Worm (Caenorhabditis elegans): ENCODE results near the gene F13B12.7.

F13B12.7 gene

DNA sequence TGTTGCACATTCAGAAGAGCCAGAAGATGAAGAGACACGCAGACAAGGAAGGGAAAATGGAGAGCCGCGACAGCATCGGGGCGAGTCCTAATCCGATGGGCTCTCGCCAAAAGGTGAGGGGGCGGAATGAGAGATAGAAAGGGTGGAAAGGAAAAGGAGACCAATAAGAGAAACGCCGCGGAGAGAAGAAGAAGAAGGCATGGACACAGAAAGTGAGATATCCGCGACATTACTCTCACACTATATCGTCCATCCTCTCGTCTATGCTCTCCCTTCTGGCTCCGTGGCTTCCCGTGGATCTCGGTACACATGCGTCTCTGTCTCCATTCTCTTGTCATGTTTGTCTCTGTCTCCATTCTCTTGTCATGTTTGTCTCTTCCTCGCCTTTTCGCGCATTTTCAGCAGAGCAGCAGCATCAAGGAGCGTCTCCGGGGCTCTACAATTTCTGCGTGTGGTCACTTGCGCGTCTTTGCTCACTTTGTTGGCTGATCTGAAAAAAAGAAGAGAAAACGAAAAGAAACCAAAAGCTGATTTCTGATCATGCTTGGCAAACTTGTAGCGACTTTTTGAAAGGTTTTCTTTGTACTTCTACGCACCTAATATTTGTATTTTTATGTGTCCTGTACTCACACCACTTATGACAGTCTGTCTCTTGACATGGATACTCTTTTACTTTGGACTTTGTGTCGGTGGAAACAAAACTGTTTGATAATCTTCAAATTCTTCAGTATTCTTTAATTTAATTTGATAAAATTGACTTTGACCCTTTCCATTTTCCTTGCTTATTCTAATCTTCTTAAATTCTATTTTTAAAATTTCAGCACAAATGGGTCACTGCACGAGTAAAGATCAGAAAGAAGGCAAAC is 40.2 kb upstream of the F13B12.7 start, which contains the start of gene gpa-7:
TSS of gene gpa-7 (plus strand) at position 816 of the 866 bp plus-strand sequence.
- TF ChIP-seq hlh-30 (tag; optimal IDR thresholded peaks at IDR 0.05; ENCODE audit: insufficient read depth), result peak; percentile 48
- no peak for TF ChIP-seq egl-27 (tag; optimal IDR thresholded peaks at IDR 0.05)
- peak; percentile 24; the same call in 1 of the 2 replicates for TF ChIP-seq dmd-6 (GFP tag; IDR thresholded peaks at IDR 0.05)
- TF ChIP-seq lin-38 (GFP tag; IDR thresholded peaks at IDR 0.05), result no peak
- no peak for TF ChIP-seq daf-16 (GFP tag; optimal IDR thresholded peaks at IDR 0.05)
- no peak for TF ChIP-seq daf-16 (tag; optimal IDR thresholded peaks at IDR 0.05)
- TF ChIP-seq saeg-2 (GFP tag; IDR thresholded peaks at IDR 0.05), result no peak
- peak; percentile 65 for TF ChIP-seq gei-8 (GFP tag; optimal IDR thresholded peaks at IDR 0.05)
- peak; percentile 59 for TF ChIP-seq mep-1 (tag; optimal IDR thresholded peaks at IDR 0.05)
- peak in 1 of 2 experiments; percentile 99 for TF ChIP-seq unc-62 (GFP tag; optimal IDR thresholded peaks at IDR 0.05 in 1 of 2)
- no peak for TF ChIP-seq unc-62 (tag; optimal IDR thresholded peaks at IDR 0.05)
- TF ChIP-seq lin-1 (GFP tag; IDR thresholded peaks at IDR 0.05), result no peak
- TF ChIP-seq madf-9 (GFP tag; conservative IDR thresholded peaks at IDR 0.05), result no peak
- TF ChIP-seq ceh-32 (tag; optimal IDR thresholded peaks at IDR 0.05; ENCODE audit: poor library complexity), result peak; percentile 45
- peak; percentile 57; the same call in 1 of the 2 replicates for TF ChIP-seq lim-7 (GFP tag; IDR thresholded peaks at IDR 0.05)
- TF ChIP-seq dpl-1 (GFP tag; optimal IDR thresholded peaks at IDR 0.05), result no peak
- peak; percentile 81 for TF ChIP-seq fkh-10 (GFP tag; optimal IDR thresholded peaks at IDR 0.05)
- no peak for TF ChIP-seq ztf-7 (tag; optimal IDR thresholded peaks at IDR 0.05)
- TF ChIP-seq nhr-77 (tag; optimal IDR thresholded peaks at IDR 0.05), result no peak
- no peak for TF ChIP-seq ZK546.5 (tag; optimal IDR thresholded peaks at IDR 0.05)
- TF ChIP-seq php-3 (GFP tag; IDR thresholded peaks at IDR 0.05), result no peak
- TF ChIP-seq zip-11 (GFP tag; IDR thresholded peaks at IDR 0.05), result no peak
- 0 out of 2 replicates have a peak, but pooled peaks have one; percentile 61 for TF ChIP-seq T26A8.4 (GFP tag; IDR thresholded peaks at IDR 0.05)
- no peak for TF ChIP-seq zip-2 (tag; optimal IDR thresholded peaks at IDR 0.05)
- peak; percentile 64 for TF ChIP-seq F37D6.2 (tag; optimal IDR thresholded peaks at IDR 0.05)
- peak; percentile 40 to 47 for TF ChIP-seq lsy-2 (tag; optimal IDR thresholded peaks at IDR 0.05)
- TF ChIP-seq hif-1 (tag; optimal IDR thresholded peaks at IDR 0.05), result peak in 1 of 2 experiments; percentile 53
- no peak for TF ChIP-seq ZK337.2 (GFP tag; IDR thresholded peaks at IDR 0.05)
- TF ChIP-seq vab-7 (GFP tag; IDR thresholded peaks at IDR 0.05), result no peak
- TF ChIP-seq mdt-29 (GFP tag; IDR thresholded peaks at IDR 0.05), result no peak
- TF ChIP-seq dmd-9 (GFP tag; IDR thresholded peaks at IDR 0.05), result no peak
- peak; percentile 66 for TF ChIP-seq nhr-11 (tag; optimal IDR thresholded peaks at IDR 0.05)
- no peak for TF ChIP-seq lin-29 (GFP tag; IDR thresholded peaks at IDR 0.05)
- TF ChIP-seq ctbp-1 (GFP tag; IDR thresholded peaks at IDR 0.05), result peak; percentile 89
- no peak for TF ChIP-seq nhr-25 (tag; optimal IDR thresholded peaks at IDR 0.05; ENCODE audit: borderline replicate concordance, insufficient read depth)
- peak; percentile 33 for TF ChIP-seq nhr-48 (tag; optimal IDR thresholded peaks at IDR 0.05)
- TF ChIP-seq nhr-111 (GFP tag; optimal IDR thresholded peaks at IDR 0.05), result no peak
- TF ChIP-seq hmg-1.1 (GFP tag; IDR thresholded peaks at IDR 0.05), result peak; percentile 72
- TF ChIP-seq mdl-1 (tag; optimal IDR thresholded peaks at IDR 0.05), result no peak
- peak; percentile 88 for TF ChIP-seq rbr-2 (tag; optimal IDR thresholded peaks at IDR 0.05)
- TF ChIP-seq unc-39 (tag; optimal IDR thresholded peaks at IDR 0.05), result no peak
- peak; percentile 72 for TF ChIP-seq set-16 (GFP tag; IDR thresholded peaks at IDR 0.05)
- TF ChIP-seq ceh-44 (GFP tag; IDR thresholded peaks at IDR 0.05), result no peak
- TF ChIP-seq mxl-3 (GFP tag; optimal IDR thresholded peaks at IDR 0.05), result peak; percentile 25
- peak; percentile 97 for TF ChIP-seq aha-1 (tag)
- no peak for TF ChIP-seq ceh-82 (tag; optimal IDR thresholded peaks at IDR 0.05)
- TF ChIP-seq lin-15B (tag; optimal IDR thresholded peaks at IDR 0.05), result no peak
- no peak for TF ChIP-seq Y105C5A.15 (GFP tag; IDR thresholded peaks at IDR 0.05)

Measured in whole organism, L4 larva.